Worm (Caenorhabditis elegans): Measurements from ENCODE around the gene tes-1.

DNA sequence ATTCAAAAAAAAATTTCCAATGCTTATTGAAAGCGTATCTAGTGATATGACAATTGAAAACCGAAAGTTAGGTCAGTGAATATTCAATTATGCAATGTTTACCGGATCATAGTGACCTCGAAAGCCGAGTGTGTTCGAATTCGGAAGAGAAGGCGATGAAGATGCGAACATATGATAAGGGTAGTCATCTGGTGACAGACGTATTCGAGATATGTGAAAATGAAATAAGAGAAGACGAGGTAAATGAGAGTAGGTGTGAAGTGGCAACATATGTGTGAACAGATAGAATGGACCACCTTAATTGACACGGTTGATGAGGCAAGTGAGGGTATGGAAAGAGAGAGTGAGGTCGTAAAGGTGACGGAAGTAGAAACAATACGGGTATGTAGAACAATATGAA is 3.6 kb upstream of the tes-1 start:
- TF ChIP-seq nhr-76 (tag; optimal IDR thresholded peaks at IDR 0.05) (no peak), unc-62 (GFP tag; optimal IDR thresholded peaks at IDR 0.05) (no peak), nhr-237 (tag; optimal IDR thresholded peaks at IDR 0.05) (no peak)
